Fruit fly (Drosophila melanogaster) whole organism, prepupa: ENCODE measurements around the gene CG6961.

Source experiments
- CG9139 ChIP-seq: fragments of 200-800 bp; sonication (Bioruptor generic); optimal IDR thresholded peaks from 3 replicates; lab custom pipeline; 2017; ENCODE audit warnings: missing biosample characterization, mild to moderate bottlenecking, missing genetic modification characterization
- Ets96B ChIP-seq: fragments of 200-800 bp; optimal IDR thresholded peaks from 2 replicates; lab custom pipeline; 2019; ENCODE audit warnings: missing biosample characterization, mild to moderate bottlenecking, missing genetic modification characterization, moderate library complexity
- Gug ChIP-seq: fragments of 200-800 bp; sonication (Bioruptor generic); IDR thresholded peaks from 2 replicates; pipeline ENCODE4 v1.3.6; 2022; ENCODE audit warnings: missing biosample characterization, missing genetic modification characterization
- OdsH ChIP-seq: fragments of 200-800 bp; sonication (Bioruptor generic); optimal IDR thresholded peaks from 3 replicates; lab custom pipeline; 2016; ENCODE audit warnings: missing biosample characterization, missing genetic modification characterization
- Smox ChIP-seq: fragments of 200-800 bp; sonication (Bioruptor generic); optimal IDR thresholded peaks from 3 replicates; lab custom pipeline; 2016; ENCODE audit warnings: missing biosample characterization, missing genetic modification characterization
- eg ChIP-seq: fragments of 200-800 bp; sonication (Bioruptor generic); IDR thresholded peaks from 3 replicates; pipeline ENCODE4 v1.3.6; 2022; ENCODE audit warnings: missing biosample characterization, missing genetic modification characterization

DNA sequence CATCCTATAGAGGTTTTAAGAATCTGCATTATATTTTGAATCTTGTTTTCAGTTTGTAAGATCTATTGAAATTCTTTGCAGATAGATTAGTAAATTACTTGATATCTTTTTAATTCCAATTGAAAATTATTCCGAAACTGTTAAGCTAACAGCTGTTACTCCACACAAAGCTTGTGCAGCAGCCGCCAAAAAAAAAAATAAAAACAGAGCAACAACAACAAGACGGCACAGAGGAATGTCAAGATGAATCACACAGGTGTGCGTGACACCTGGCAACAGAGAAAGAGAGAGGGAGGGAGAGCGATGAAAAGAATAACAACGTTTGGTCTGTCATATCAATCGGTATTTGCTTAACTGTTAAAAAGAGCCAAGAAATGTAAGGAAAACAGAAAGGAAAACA is 47.0 kb upstream of the CG6961 start:
- no peak for TF ChIP-seq Gug (GFP tag; lab: Robert Waterston, UW)
- no peak for TF ChIP-seq Ets96B
- no peak for TF ChIP-seq CG9139 (GFP tag; lab: Kevin White, UChicago)
- TF ChIP-seq Smox = no peak
- TF ChIP-seq OdsH (GFP tag; lab: Kevin White, UChicago) = no peak
- TF ChIP-seq eg (GFP tag; lab: Robert Waterston, UW) = no peak
